Fruit fly (Drosophila melanogaster): ENCODE measurements around the gene cact.
A peak's percentile ranks its signal among the peaks of the same experiment; 100 is the strongest.

cact gene

dm6 chr2L:16272730-16273129 is 53.3 kb downstream of the cact start (continued):
- TF ChIP-seq sug (tag; optimal IDR thresholded peaks at IDR 0.05) (peak; percentile 30), CG6175 (GFP tag; IDR thresholded peaks at IDR 0.05) (no peak), CG6654 (GFP tag; optimal IDR thresholded peaks at IDR 0.05) (no peak), HLH4C (GFP tag; IDR thresholded peaks at IDR 0.05; ENCODE audit: partially characterized antibody) (no peak), cwo (GFP tag; optimal IDR thresholded peaks at IDR 0.05) (peak; percentile 58), Lpt (GFP tag; optimal IDR thresholded peaks at IDR 0.05) (no peak), CG2129 (GFP tag; IDR thresholded peaks at IDR 0.05; ENCODE audit: partially characterized antibody) (no peak), Ptx1 (GFP tag; IDR thresholded peaks at IDR 0.05) (no peak), Neu2 (GFP tag; optimal IDR thresholded peaks at IDR 0.05; ENCODE audit: borderline replicate concordance) (no peak), Ets65A (GFP tag) (no peak), ERR (GFP tag; optimal IDR thresholded peaks at IDR 0.05) (no peak), CG31224 (GFP tag; IDR thresholded peaks at IDR 0.05) (no peak), CG3407 (GFP tag; optimal IDR thresholded peaks at IDR 0.05) (peak; percentile 56), CG11696 (GFP tag; IDR thresholded peaks at IDR 0.05) (no peak), zfh1 (GFP tag; IDR thresholded peaks at IDR 0.05) (no peak), Doc3 (GFP tag; IDR thresholded peaks at IDR 0.05; ENCODE audit: partially characterized antibody) (no peak), HLH3B (GFP tag; IDR thresholded peaks at IDR 0.05) (peak; percentile 11; the same call in 1 of the 2 replicates), HmgD (GFP tag; optimal IDR thresholded peaks at IDR 0.05) (no peak), CG14965 (GFP tag; optimal IDR thresholded peaks at IDR 0.05; ENCODE audit: borderline replicate concordance) (no peak), gt (GFP tag; IDR thresholded peaks at IDR 0.05) (no peak), CG11723 (GFP tag; optimal IDR thresholded peaks at IDR 0.05) (peak; percentile 24), CG10267 (tag; optimal IDR thresholded peaks at IDR 0.05) (no peak), HLHmδ (GFP tag; optimal IDR thresholded peaks at IDR 0.05) (peak; percentile 15), CG11560 (tag; IDR thresholded peaks at IDR 0.05) (no peak), CG6791 (GFP tag; IDR thresholded peaks at IDR 0.05; ENCODE audit: partially characterized antibody) (no peak), CG7372 (GFP tag; IDR thresholded peaks at IDR 0.05) (no peak), Nf-YC (tag; optimal IDR thresholded peaks at IDR 0.05) (no peak), D19A (tag; optimal IDR thresholded peaks at IDR 0.05) (peak; percentile 1), al (GFP tag; IDR thresholded peaks at IDR 0.05) (no peak), CG6683 (GFP tag; optimal IDR thresholded peaks at IDR 0.05) (peak; percentile 21), kni (GFP tag; optimal IDR thresholded peaks at IDR 0.05) (peak; percentile 79), gsb-n (tag; optimal IDR thresholded peaks at IDR 0.05) (no peak), inv (GFP tag; IDR thresholded peaks at IDR 0.05; ENCODE audit: partially characterized antibody) (no peak), CG1024 (GFP tag; IDR thresholded peaks at IDR 0.05) (no peak), Jarid2 (GFP tag; optimal IDR thresholded peaks at IDR 0.05) (no peak), Dip2 (GFP tag; IDR thresholded peaks at IDR 0.05) (no peak), NK7.1 (GFP tag; optimal IDR thresholded peaks at IDR 0.05) (no peak), CG11456 (GFP tag; IDR thresholded peaks at IDR 0.05) (no peak), CG15514 (GFP tag; optimal IDR thresholded peaks at IDR 0.05) (peak; percentile 67), fd64A (GFP tag; optimal IDR thresholded peaks at IDR 0.05) (peak; percentile 62), repo (GFP tag; optimal IDR thresholded peaks at IDR 0.05) (no peak), CG12104 (GFP tag; optimal IDR thresholded peaks at IDR 0.05) (no peak), her (GFP tag; optimal IDR thresholded peaks at IDR 0.05) (no peak), CG18599 (GFP tag; optimal IDR thresholded peaks at IDR 0.05) (peak; percentile 75), CG4820 (GFP tag; optimal IDR thresholded peaks at IDR 0.05) (no peak), MBD-R2 (GFP tag; IDR thresholded peaks at IDR 0.05) (no peak), chm (GFP tag; IDR thresholded peaks at IDR 0.05) (peak; percentile 39; the same call in 1 of the 2 replicates), sens (GFP tag) (peak; percentile 59), phol (tag; optimal IDR thresholded peaks at IDR 0.05) (no peak), mirr (GFP tag; optimal IDR thresholded peaks at IDR 0.05) (peak; percentile 56), hth (optimal IDR thresholded peaks at IDR 0.05) (no peak), CkIIα-i1 (GFP tag; IDR thresholded peaks at IDR 0.05) (no peak)

Measured in whole organism, embryonic.